Fruit fly (Drosophila melanogaster): ENCODE data around the gene Spn28F.

dm6 chr2L:8220393-8220934, 21.1 kb downstream of the Spn28F start, which contains the start of gene Snx6:
- TF ChIP-seq GATAd (GFP tag; optimal IDR thresholded peaks at IDR 0.05): no peak
- no peak for TF ChIP-seq Rel (GFP tag; optimal IDR thresholded peaks at IDR 0.05)
- TF ChIP-seq Rel (tag; optimal IDR thresholded peaks at IDR 0.05): no peak
- TF ChIP-seq sage (GFP tag; optimal IDR thresholded peaks at IDR 0.05): no peak
- TF ChIP-seq jim (GFP tag; optimal IDR thresholded peaks at IDR 0.05): no peak
- TF ChIP-seq Hr78 (GFP tag; optimal IDR thresholded peaks at IDR 0.05): no peak
- no peak for TF ChIP-seq fru (GFP tag; optimal IDR thresholded peaks at IDR 0.05)
- TF ChIP-seq Myc (optimal IDR thresholded peaks at IDR 0.05): no peak
- TF ChIP-seq dmrt93B (GFP tag; optimal IDR thresholded peaks at IDR 0.05): no peak
- TF ChIP-seq Dfd (GFP tag; optimal IDR thresholded peaks at IDR 0.05): no peak
- no peak for TF ChIP-seq psq (GFP tag; optimal IDR thresholded peaks at IDR 0.05)
